Worm (Caenorhabditis elegans): ENCODE data around the gene K08F9.1.

The K08F9.1 gene

DNA sequence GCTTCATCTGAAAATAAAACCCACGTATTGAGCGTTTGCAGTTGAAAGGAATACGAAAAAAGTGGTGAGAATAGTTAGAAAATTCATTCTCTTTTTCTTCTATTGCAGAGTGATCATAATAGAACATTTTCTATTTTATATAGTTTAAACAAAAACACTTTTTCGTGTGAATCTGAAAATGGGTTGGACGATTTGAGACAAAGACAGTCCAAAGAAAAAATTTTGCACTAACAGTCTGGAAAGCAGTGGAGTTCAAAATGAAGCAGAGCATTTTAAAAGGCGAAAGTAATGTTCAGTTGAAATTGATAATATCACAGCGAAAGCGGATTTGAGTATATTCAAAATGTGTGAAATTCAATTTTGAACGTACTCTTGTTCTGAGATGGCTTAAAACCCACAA lies 54.6 kb downstream of the K08F9.1 start, which contains the start of gene C01G10.18:
Gene C01G10.18, minus strand, starts transcription at position 101 of the 400 bp plus-strand sequence.
- TF ChIP-seq ceh-31 (tag; optimal IDR thresholded peaks at IDR 0.05) (no peak), hlh-30 (tag; optimal IDR thresholded peaks at IDR 0.05; ENCODE audit: insufficient read depth) (no peak), F13H6.1 (tag; optimal IDR thresholded peaks at IDR 0.05) (no peak), dmd-4 (tag; optimal IDR thresholded peaks at IDR 0.05; ENCODE audit: borderline replicate concordance) (no peak), hlh-15 (tag; optimal IDR thresholded peaks at IDR 0.05) (no peak), unc-3 (GFP tag; conservative IDR thresholded peaks at IDR 0.05) (no peak), unc-3 (tag; optimal IDR thresholded peaks at IDR 0.05) (no peak), pax-1 (tag; optimal IDR thresholded peaks at IDR 0.05) (no peak), C38D4.7 (GFP tag; optimal IDR thresholded peaks at IDR 0.05) (no peak), K02D7.2 (tag; optimal IDR thresholded peaks at IDR 0.05) (no peak), ceh-19 (GFP tag; optimal IDR thresholded peaks at IDR 0.05) (no peak)

DNA sequence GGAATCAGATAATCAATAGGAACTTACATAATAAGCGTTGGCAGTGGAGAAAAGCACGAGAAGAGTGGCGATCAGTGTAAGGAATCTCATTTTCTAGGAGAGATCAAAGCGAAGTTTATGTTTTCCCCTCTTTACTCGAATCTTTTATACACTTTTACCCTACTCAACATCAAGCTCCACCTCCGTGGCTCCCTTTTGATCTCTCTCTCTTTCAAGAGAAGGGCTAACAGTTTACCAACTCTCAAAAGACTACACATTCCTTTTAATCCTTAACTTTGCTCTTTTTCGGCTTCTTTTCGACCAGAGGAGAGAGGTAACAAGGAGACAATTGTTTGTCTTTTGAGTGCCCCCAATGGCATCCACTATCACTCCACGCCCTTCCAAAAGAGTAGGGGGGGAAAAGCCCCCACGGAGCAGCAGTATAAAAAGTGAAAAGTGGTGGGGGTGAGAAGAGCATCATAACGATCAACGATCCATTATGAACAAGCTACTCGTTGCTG lies 55.9 kb downstream of the K08F9.1 start, which contains the start of the genes C01G10.15 and C01G10.6:
Gene C01G10.15, minus strand, starts transcription at position 101 of the 500 bp plus-strand sequence.
Gene C01G10.6, plus strand, starts transcription at position 450 of the 500 bp plus-strand sequence.
- TF ChIP-seq pqm-1 (tag; optimal IDR thresholded peaks at IDR 0.05) (no peak), ceh-9 (tag; optimal IDR thresholded peaks at IDR 0.05) (no peak), unc-3 (GFP tag; conservative IDR thresholded peaks at IDR 0.05) (no peak), unc-3 (tag; optimal IDR thresholded peaks at IDR 0.05) (no peak), npax-4 (tag; optimal IDR thresholded peaks at IDR 0.05) (no peak), fkh-6 (tag; optimal IDR thresholded peaks at IDR 0.05) (no peak), pha-2 (tag; optimal IDR thresholded peaks at IDR 0.05) (no peak), dve-1 (tag; optimal IDR thresholded peaks at IDR 0.05) (no peak), ref-2 (tag; optimal IDR thresholded peaks at IDR 0.05) (no peak), unc-86 (tag; optimal IDR thresholded peaks at IDR 0.05) (no peak), che-1 (tag; optimal IDR thresholded peaks at IDR 0.05) (no peak), ceh-34 (tag; optimal IDR thresholded peaks at IDR 0.05) (no peak), F13H6.1 (tag; optimal IDR thresholded peaks at IDR 0.05) (no peak)

Measured in whole organism, late embryonic.